Fruit fly (Drosophila melanogaster) whole organism, embryonic: ENCODE measurements around the gene CG31974.

Source experiments
- Adf1 ChIP-seq: fragments of 200-800 bp; sonication (Bioruptor generic); IDR thresholded peaks from 2 replicates; pipeline ENCODE4 v1.3.6; 2022; ENCODE audit warnings: missing biosample characterization, missing genetic modification characterization
- Blimp-1 ChIP-seq: fragments of 200-800 bp; sonication (Bioruptor generic); optimal IDR thresholded peaks from 3 replicates; lab custom pipeline; 2018; ENCODE audit warnings: missing biosample characterization, missing genetic modification characterization, mild to moderate bottlenecking, moderate library complexity, missing genetic modification reagents
- CG10147 ChIP-seq: fragments of 200-800 bp; sonication (Bioruptor generic); optimal IDR thresholded peaks from 2 replicates; lab custom pipeline; 2019; ENCODE audit warnings: missing biosample characterization, mild to moderate bottlenecking, missing genetic modification characterization, moderate library complexity
- CG12104 ChIP-seq: fragments of 200-800 bp; sonication (Bioruptor generic); optimal IDR thresholded peaks from 3 replicates; lab custom pipeline; 2016; ENCODE audit warnings: missing biosample characterization, missing genetic modification characterization
- CG1233 ChIP-seq: fragments of 200-800 bp; sonication (Bioruptor generic); optimal IDR thresholded peaks from 4 replicates; lab custom pipeline; 2018; ENCODE audit warnings: missing biosample characterization, mild to moderate bottlenecking, missing genetic modification characterization
- CG14710 ChIP-seq: fragments of 200-800 bp; sonication (Bioruptor generic); optimal IDR thresholded peaks from 3 replicates; lab custom pipeline; 2019; ENCODE audit warnings: missing biosample characterization, mild to moderate bottlenecking, missing genetic modification characterization, moderate library complexity
- CG14965 ChIP-seq: fragments of 200-800 bp; sonication (Bioruptor generic); optimal IDR thresholded peaks from 2 replicates; lab custom pipeline; 2016; ENCODE audit warnings: missing biosample characterization, missing genetic modification characterization, borderline replicate concordance
- CG1529 ChIP-seq: fragments of 200-800 bp; sonication (Bioruptor generic); optimal IDR thresholded peaks from 3 replicates; lab custom pipeline; 2018; ENCODE audit warnings: missing biosample characterization, missing genetic modification characterization
- CG15601 ChIP-seq: fragments of 200-800 bp; sonication (Bioruptor generic); optimal IDR thresholded peaks from 3 replicates; lab custom pipeline; 2019; ENCODE audit warnings: missing biosample characterization, mild to moderate bottlenecking, missing genetic modification characterization, moderate library complexity
- CG17612 ChIP-seq: fragments of 200-800 bp; sonication (Bioruptor generic); IDR thresholded peaks from 2 replicates; pipeline ENCODE4 v1.3.6; 2022; ENCODE audit warnings: missing biosample characterization, missing genetic modification characterization
- CG18476 ChIP-seq: fragments of 200-800 bp; sonication (Bioruptor generic); optimal IDR thresholded peaks from 2 replicates; lab custom pipeline; 2016; ENCODE audit warnings: missing biosample characterization, mild to moderate bottlenecking, missing genetic modification characterization
- CG2129 ChIP-seq: fragments of 200-800 bp; sonication (Bioruptor generic); IDR thresholded peaks from 2 replicates; pipeline ENCODE4 v1.3.6; 2022; ENCODE audit warnings: missing biosample characterization, missing genetic modification characterization; ENCODE audit not compliant: partially characterized antibody
- CG30431 ChIP-seq: fragments of 200-800 bp; sonication (Bioruptor generic); optimal IDR thresholded peaks from 2 replicates; lab custom pipeline; 2017; ENCODE audit warnings: missing biosample characterization, missing genetic modification characterization
- CG33213 ChIP-seq: fragments of 200-800 bp; sonication (Bioruptor generic); optimal IDR thresholded peaks from 3 replicates; lab custom pipeline; 2016; ENCODE audit warnings: missing biosample characterization, missing genetic modification characterization
- CG3407 ChIP-seq: fragments of 200-800 bp; sonication (Bioruptor generic); optimal IDR thresholded peaks from 2 replicates; lab custom pipeline; 2018; ENCODE audit warnings: missing biosample characterization, mild to moderate bottlenecking, missing genetic modification characterization
- CG34376 ChIP-seq: fragments of 200-800 bp; sonication (Bioruptor generic); optimal IDR thresholded peaks from 2 replicates; lab custom pipeline; 2018; ENCODE audit warnings: missing biosample characterization, mild to moderate bottlenecking, missing genetic modification characterization
- CG4360 ChIP-seq: fragments of 200-800 bp; sonication (Bioruptor generic); IDR thresholded peaks from 2 replicates; pipeline ENCODE4 v1.3.6; 2022; ENCODE audit warnings: missing biosample characterization, missing genetic modification characterization
- CG6689 ChIP-seq: fragments of 200-800 bp; sonication (Bioruptor generic); IDR thresholded peaks from 2 replicates; pipeline ENCODE4 v1.3.6; 2022; ENCODE audit warnings: missing biosample characterization, missing genetic modification characterization
- CG7839 ChIP-seq: fragments of 200-800 bp; sonication (Bioruptor generic); optimal IDR thresholded peaks from 3 replicates; lab custom pipeline; 2018; ENCODE audit warnings: missing biosample characterization, mild to moderate bottlenecking, missing genetic modification characterization, moderate library complexity
- CG8089 ChIP-seq: fragments of 200-800 bp; sonication (Bioruptor generic); optimal IDR thresholded peaks from 3 replicates; lab custom pipeline; 2016; ENCODE audit warnings: missing biosample characterization, missing genetic modification characterization
- CG9727 ChIP-seq: fragments of 200-800 bp; sonication (Bioruptor generic); optimal IDR thresholded peaks from 3 replicates; lab custom pipeline; 2017; ENCODE audit warnings: missing biosample characterization, mild to moderate bottlenecking, missing genetic modification characterization
- CG9797 ChIP-seq: fragments of 200-800 bp; sonication (Bioruptor generic); optimal IDR thresholded peaks from 3 replicates; lab custom pipeline; 2018; ENCODE audit warnings: missing biosample characterization, mild to moderate bottlenecking, missing genetic modification characterization
- Camta ChIP-seq: fragments of 200-800 bp; sonication (Bioruptor generic); optimal IDR thresholded peaks from 2 replicates; lab custom pipeline; 2016; ENCODE audit warnings: missing biosample characterization, missing genetic modification characterization
- CrebB ChIP-seq: fragments of 200-800 bp; sonication (Bioruptor generic); optimal IDR thresholded peaks from 3 replicates; lab custom pipeline; 2018; ENCODE audit warnings: missing biosample characterization, mild to moderate bottlenecking, missing genetic modification characterization
- E2f2 ChIP-seq: fragments of 200-800 bp; sonication (Bioruptor generic); IDR thresholded peaks from 2 replicates; pipeline ENCODE4 v1.3.6; 2022; ENCODE audit warnings: missing biosample characterization, missing genetic modification characterization
- Ets65A ChIP-seq: fragments of 200-800 bp; sonication (Bioruptor generic); peaks from one replicate; lab custom pipeline; 2016; ENCODE audit warnings: missing biosample characterization, missing genetic modification characterization
- Hmr ChIP-seq: fragments of 200-800 bp; sonication (Bioruptor generic); optimal IDR thresholded peaks from 3 replicates; lab custom pipeline; 2017; ENCODE audit warnings: mild to moderate bottlenecking, missing biosample characterization, missing genetic modification reagents, missing genetic modification characterization
- Hmx ChIP-seq: fragments of 200-800 bp; sonication (Bioruptor generic); optimal IDR thresholded peaks from 2 replicates; lab custom pipeline; 2016; ENCODE audit warnings: missing biosample characterization, missing genetic modification characterization
- Kr ChIP-seq: fragments of 200-800 bp; sonication (Bioruptor generic); optimal IDR thresholded peaks from 2 replicates; lab custom pipeline; 2017; ENCODE audit warnings: missing biosample characterization, mild to moderate bottlenecking, missing genetic modification characterization
- MBD-R2 ChIP-seq: fragments of 200-800 bp; sonication (Bioruptor generic); IDR thresholded peaks from 2 replicates; pipeline ENCODE4 v1.3.6; 2022; ENCODE audit warnings: missing biosample characterization, missing genetic modification characterization
- Nf-YA ChIP-seq: fragments of 200-800 bp; sonication (Bioruptor generic); IDR thresholded peaks from 2 replicates; pipeline ENCODE4 v1.3.6; 2022; ENCODE audit warnings: missing biosample characterization, missing genetic modification characterization
- Optix ChIP-seq: fragments of 200-800 bp; sonication (Bioruptor generic); IDR thresholded peaks from 3 replicates; pipeline ENCODE4 v1.3.6; 2022; ENCODE audit warnings: missing biosample characterization, missing genetic modification characterization
- Rfx ChIP-seq: fragments of 200-800 bp; sonication (Bioruptor generic); IDR thresholded peaks from 2 replicates; pipeline ENCODE4 v1.3.6; 2022; ENCODE audit warnings: missing biosample characterization, missing genetic modification characterization
- bcd ChIP-seq: fragments of 200-800 bp; sonication (Bioruptor generic); optimal IDR thresholded peaks from 2 replicates; lab custom pipeline; 2017; ENCODE audit warnings: missing biosample characterization, mild to moderate bottlenecking, missing genetic modification characterization
- chif ChIP-seq, 2 experiments: fragments of 200-800 bp; sonication (Bioruptor generic); optimal IDR thresholded peaks; 3 replicates each; lab custom pipeline; 2016; ENCODE audit warnings: missing biosample characterization in 2 of 2, missing genetic modification characterization in 2 of 2
- chn ChIP-seq: fragments of 200-800 bp; sonication (Bioruptor generic); optimal IDR thresholded peaks from 2 replicates; lab custom pipeline; 2016; ENCODE audit warnings: missing biosample characterization, missing genetic modification characterization
- ci ChIP-seq: fragments of 200-800 bp; sonication (Bioruptor generic); IDR thresholded peaks from 3 replicates; pipeline ENCODE4 v1.3.6; 2022; ENCODE audit warnings: missing biosample characterization, missing genetic modification characterization
- dysf ChIP-seq: fragments of 200-800 bp; sonication (Bioruptor generic); IDR thresholded peaks from 3 replicates; pipeline ENCODE4 v1.3.6; 2022; ENCODE audit warnings: missing biosample characterization, missing genetic modification characterization
- emc ChIP-seq: fragments of 200-800 bp; sonication (Bioruptor generic); optimal IDR thresholded peaks from 2 replicates; lab custom pipeline; 2016; ENCODE audit warnings: missing biosample characterization, missing genetic modification characterization
- fd64A ChIP-seq: fragments of 200-800 bp; sonication (Bioruptor generic); optimal IDR thresholded peaks from 3 replicates; lab custom pipeline; 2018; ENCODE audit warnings: missing biosample characterization, mild to moderate bottlenecking, missing genetic modification characterization
- jigr1 ChIP-seq: fragments of 200-800 bp; sonication (Bioruptor generic); IDR thresholded peaks from 3 replicates; pipeline ENCODE4 v1.3.6; 2022; ENCODE audit warnings: missing biosample characterization, missing genetic modification characterization
- klu ChIP-seq: fragments of 200-800 bp; sonication (Bioruptor generic); IDR thresholded peaks from 2 replicates; pipeline ENCODE4 v1.3.6; 2022; ENCODE audit warnings: missing biosample characterization, missing genetic modification characterization
- lilli ChIP-seq: fragments of 200-800 bp; sonication (Bioruptor generic); optimal IDR thresholded peaks from 3 replicates; lab custom pipeline; 2016; ENCODE audit warnings: missing biosample characterization, missing genetic modification characterization
- lola ChIP-seq, 3 experiments: fragments of >200 bp in 2 of 3; fragments of 200-800 bp in 1 of 3; sonication (Bioruptor generic) in 1 of 3; optimal IDR thresholded peaks; 2 replicates each; lab custom pipeline; 2017 to 2019; ENCODE audit warnings: missing biosample characterization in 3 of 3, missing genetic modification characterization in 3 of 3, mild to moderate bottlenecking in 1 of 3, moderate library complexity in 1 of 3
- odd ChIP-seq: fragments of 200-800 bp; sonication (Bioruptor generic); optimal IDR thresholded peaks from 2 replicates; lab custom pipeline; 2017; ENCODE audit warnings: missing biosample characterization, mild to moderate bottlenecking, missing genetic modification characterization
- pho ChIP-seq: fragments of 200-800 bp; sonication (Bioruptor generic); optimal IDR thresholded peaks from 2 replicates; lab custom pipeline; 2016; ENCODE audit warnings: missing biosample characterization, missing genetic modification characterization
- pzg ChIP-seq: fragments of 200-800 bp; sonication (Bioruptor generic); optimal IDR thresholded peaks from 3 replicates; lab custom pipeline; 2018; ENCODE audit warnings: missing biosample characterization, mild to moderate bottlenecking, missing genetic modification characterization, moderate library complexity
- sens ChIP-seq: fragments of 200-800 bp; sonication (Bioruptor generic); peaks from one replicate; lab custom pipeline; 2016; ENCODE audit warnings: missing biosample characterization, missing genetic modification characterization
- sqz ChIP-seq: fragments of 200-800 bp; sonication (Bioruptor generic); optimal IDR thresholded peaks from 3 replicates; lab custom pipeline; 2018; ENCODE audit warnings: missing biosample characterization, mild to moderate bottlenecking, missing genetic modification characterization
- tup ChIP-seq: fragments of 200-800 bp; sonication (Bioruptor generic); optimal IDR thresholded peaks from 2 replicates; lab custom pipeline; 2016; ENCODE audit warnings: missing biosample characterization, mild to moderate bottlenecking, missing genetic modification characterization, moderate library complexity

CG31974 gene

DNA sequence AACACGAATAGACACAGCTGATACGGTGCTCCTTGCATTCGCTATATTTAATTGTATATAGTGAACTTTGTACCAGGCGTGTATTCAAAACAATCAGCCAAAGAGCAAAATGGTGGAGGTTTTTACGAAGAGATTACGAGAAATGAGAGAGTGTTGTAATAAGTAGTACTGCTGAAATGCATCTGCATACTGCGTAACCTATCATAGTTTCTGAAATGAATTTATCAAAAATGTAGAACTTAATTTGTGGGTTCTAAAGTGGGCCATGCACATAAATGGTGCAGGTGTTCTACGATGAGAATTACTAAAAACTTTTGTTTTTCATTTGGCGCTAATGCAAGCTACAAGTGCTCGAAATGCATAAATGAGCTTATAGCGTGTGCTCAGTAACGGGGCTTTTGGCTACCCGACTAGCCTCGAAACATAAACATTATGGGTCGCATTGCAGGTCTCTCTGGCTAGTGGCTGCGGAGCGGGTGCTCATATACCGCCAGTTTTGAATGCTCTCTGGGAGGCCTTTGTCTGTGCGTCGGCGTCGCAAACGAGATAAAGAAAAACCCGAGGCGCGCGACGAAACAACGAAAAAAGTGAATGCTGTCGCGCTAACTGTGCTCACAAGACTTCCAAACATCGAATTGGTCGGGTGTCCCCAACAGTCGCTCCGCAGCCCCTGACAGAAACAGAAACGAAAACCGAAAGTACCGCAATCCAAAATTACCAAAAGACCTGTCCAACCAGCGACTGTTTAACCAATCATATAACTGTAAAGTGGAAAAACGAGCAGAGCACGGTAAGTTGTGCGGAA lies 11.2 kb downstream of the CG31974 start, which contains the start of gene Gs1 (continued):
- no peak for TF ChIP-seq CG10147
- peak; percentile 6 for TF ChIP-seq CG7839 (tag; lab: Kevin White, UChicago)
- TF ChIP-seq Nf-YA (GFP tag; lab: Robert Waterston, UW): no peak
- TF ChIP-seq chif (GFP tag; optimal IDR thresholded peaks at IDR 0.05; lab: Kevin White, UChicago): no peak
- TF ChIP-seq sens: peak; percentile 59
- no peak for TF ChIP-seq CG2129 (GFP tag; lab: Robert Waterston, UW)
- TF ChIP-seq Hmr: peak; percentile 67
- TF ChIP-seq Adf1: peak; percentile 79
- no peak for TF ChIP-seq tup (GFP tag; lab: Kevin White, UChicago)
- no peak for TF ChIP-seq Hmx
- TF ChIP-seq CG8089 (GFP tag; lab: Kevin White, UChicago): no peak
- no peak for TF ChIP-seq CG14710
- TF ChIP-seq pho: peak; percentile 17
- no peak for TF ChIP-seq CG33213
- no peak for TF ChIP-seq bcd (GFP tag; lab: Kevin White, UChicago)
- TF ChIP-seq odd (GFP tag; lab: Kevin White, UChicago): peak; percentile 4
- no peak for TF ChIP-seq lola (GFP tag; optimal IDR thresholded peaks at IDR 0.05; lab: Kevin White, UChicago)
- peak; percentile 26; the same call in 1 of the 3 replicates for TF ChIP-seq dysf (GFP tag; lab: Robert Waterston, UW)
- peak; percentile 18; the same call in 1 of the 2 replicates for TF ChIP-seq MBD-R2
- peak; percentile 81 for TF ChIP-seq ci
- peak; percentile 16 for TF ChIP-seq CG3407 (GFP tag; lab: Kevin White, UChicago)
- TF ChIP-seq CG14965 (GFP tag; lab: Kevin White, UChicago): no peak
- TF ChIP-seq CG9727 (GFP tag; lab: Kevin White, UChicago): no peak
- TF ChIP-seq Optix (GFP tag; lab: Robert Waterston, UW): no peak
- TF ChIP-seq Camta: no peak
- no peak for TF ChIP-seq CG15601
- TF ChIP-seq CG9797 (GFP tag; lab: Kevin White, UChicago): no peak
- TF ChIP-seq E2f2: peak; percentile 34; the same call in 1 of the 2 replicates
- no peak for TF ChIP-seq CG6689 (GFP tag; lab: Robert Waterston, UW)
- peak; percentile 41 for TF ChIP-seq CrebB (tag; lab: Kevin White, UChicago)
- no peak for TF ChIP-seq CG4360 (GFP tag; lab: Robert Waterston, UW)
- no peak for TF ChIP-seq jigr1 (GFP tag; lab: Robert Waterston, UW)
- TF ChIP-seq CG30431: no peak
- peak; percentile 66 for TF ChIP-seq sqz
- no peak for TF ChIP-seq pzg
- TF ChIP-seq chn (GFP tag; lab: Kevin White, UChicago): no peak
- TF ChIP-seq fd64A: no peak
- peak; percentile 46; the same call in 1 of the 2 replicates for TF ChIP-seq Rfx
- TF ChIP-seq emc (GFP tag; lab: Kevin White, UChicago): no peak
- TF ChIP-seq Kr (GFP tag; lab: Kevin White, UChicago): no peak
- no peak for TF ChIP-seq CG12104 (GFP tag; lab: Kevin White, UChicago)
- no peak for TF ChIP-seq CG17612 (GFP tag; lab: Robert Waterston, UW)
- TF ChIP-seq Ets65A (GFP tag; lab: Kevin White, UChicago): no peak
- peak; percentile 37 for TF ChIP-seq CG1233 (GFP tag; lab: Kevin White, UChicago)
- TF ChIP-seq Blimp-1 (GFP tag; lab: Kevin White, UChicago): peak; percentile 87
- TF ChIP-seq klu (GFP tag; lab: Robert Waterston, UW): no peak
- TF ChIP-seq CG34376 (GFP tag; lab: Kevin White, UChicago): peak; percentile 85
- TF ChIP-seq CG1529 (GFP tag; lab: Kevin White, UChicago): peak; percentile 17
- TF ChIP-seq CG18476: no peak
- TF ChIP-seq lilli: peak; percentile 14
